Worm (Caenorhabditis elegans) whole organism, L2 larva: ENCODE results near the gene CD4.8.

Experiments
- C34F6.9 ChIP-seq: fragments of 150-350 bp; optimal IDR thresholded peaks from 2 replicates; lab custom pipeline; 2014; ENCODE audit warnings: missing biosample characterization, missing genetic modification characterization
- F13H6.1 ChIP-seq: sonication (generic microtip); optimal IDR thresholded peaks from 2 replicates; lab custom pipeline; 2016; ENCODE audit warnings: missing genetic modification characterization, missing compliant biosample characterization
- R02D3.7 ChIP-seq: fragments of 150-350 bp; optimal IDR thresholded peaks from 2 replicates; lab custom pipeline; 2014; ENCODE audit warnings: missing biosample characterization, missing genetic modification characterization
- Y55F3AM.14 ChIP-seq: fragments of 200-800 bp; sonication (Bioruptor generic); optimal IDR thresholded peaks from 2 replicates; lab custom pipeline; 2018; ENCODE audit warnings: mild to moderate bottlenecking, missing genetic modification characterization, missing compliant biosample characterization
- ZK546.5 ChIP-seq: sonication (generic microtip); optimal IDR thresholded peaks from 2 replicates; lab custom pipeline; 2017; ENCODE audit warnings: missing biosample characterization, missing genetic modification characterization
- alr-1 ChIP-seq: fragments of 150-350 bp; optimal IDR thresholded peaks from 2 replicates; lab custom pipeline; 2014; ENCODE audit warnings: missing biosample characterization, missing genetic modification characterization
- aly-2 ChIP-seq: fragments of 150-350 bp; optimal IDR thresholded peaks from 2 replicates; lab custom pipeline; 2014; ENCODE audit warnings: missing biosample characterization, missing genetic modification characterization
- ama-1 ChIP-seq: fragments of 150-350 bp; optimal IDR thresholded peaks from 2 replicates; lab custom pipeline; 2018; ENCODE audit warnings: inconsistent platforms
- blmp-1 ChIP-seq: sonication (generic microtip); optimal IDR thresholded peaks from 2 replicates; lab custom pipeline; 2017; ENCODE audit warnings: missing genetic modification characterization, mild to moderate bottlenecking, missing compliant biosample characterization, antibody characterized with exemption, moderate library complexity; ENCODE audit not compliant: insufficient read depth
- ceh-16 ChIP-seq: fragments of 150-350 bp; optimal IDR thresholded peaks from 2 replicates; lab custom pipeline; 2014; ENCODE audit warnings: missing biosample characterization, missing genetic modification characterization
- ceh-82 ChIP-seq: fragments of 150-350 bp; optimal IDR thresholded peaks from 2 replicates; lab custom pipeline; 2014; ENCODE audit warnings: missing biosample characterization, missing genetic modification characterization
- crh-2 ChIP-seq: sonication (generic microtip); optimal IDR thresholded peaks from 2 replicates; lab custom pipeline; 2017; ENCODE audit warnings: missing biosample characterization, missing genetic modification characterization
- dmd-4 ChIP-seq: sonication (generic microtip); optimal IDR thresholded peaks from 2 replicates; lab custom pipeline; 2017; ENCODE audit warnings: missing biosample characterization, missing genetic modification characterization
- egl-27 ChIP-seq: sonication (generic microtip); optimal IDR thresholded peaks from 3 replicates; lab custom pipeline; 2017; ENCODE audit warnings: missing biosample characterization, missing genetic modification reagents, missing genetic modification characterization
- elt-1 ChIP-seq: fragments of 150-350 bp; optimal IDR thresholded peaks from 2 replicates; lab custom pipeline; 2014; ENCODE audit warnings: missing biosample characterization, missing genetic modification characterization
- elt-3 ChIP-seq: sonication (generic microtip); optimal IDR thresholded peaks from 2 replicates; lab custom pipeline; 2017; ENCODE audit warnings: missing biosample characterization, missing genetic modification characterization
- fos-1 ChIP-seq: fragments of 150-350 bp; optimal IDR thresholded peaks from 2 replicates; lab custom pipeline; 2014; ENCODE audit warnings: missing biosample characterization, missing genetic modification characterization
- gmeb-1 ChIP-seq: fragments of 150-350 bp; optimal IDR thresholded peaks from 2 replicates; lab custom pipeline; 2014; ENCODE audit warnings: missing biosample characterization, missing genetic modification characterization
- lin-11 ChIP-seq: fragments of 150-350 bp; sonication (generic microtip); optimal IDR thresholded peaks from 2 replicates; lab custom pipeline; 2014; ENCODE audit warnings: missing biosample characterization, missing genetic modification characterization, inconsistent platforms, mixed read lengths
- lin-13 ChIP-seq: fragments of 150-350 bp; optimal IDR thresholded peaks from 2 replicates; lab custom pipeline; 2014; ENCODE audit warnings: missing biosample characterization, missing genetic modification reagents, missing genetic modification characterization
- lin-39 ChIP-seq: fragments of 150-350 bp; optimal IDR thresholded peaks from 2 replicates; lab custom pipeline; 2014; ENCODE audit warnings: missing biosample characterization, missing genetic modification reagents, missing genetic modification characterization
- lsy-2 ChIP-seq, 2 experiments: fragments of 150-350 bp in 1 of 2; sonication (generic microtip) in 1 of 2; optimal IDR thresholded peaks; 2 replicates each; lab custom pipeline; 2014 to 2017; ENCODE audit warnings: missing biosample characterization in 2 of 2, missing genetic modification characterization in 2 of 2
- mab-5 ChIP-seq: fragments of 150-350 bp; optimal IDR thresholded peaks from 2 replicates; lab custom pipeline; 2014; ENCODE audit warnings: missing biosample characterization, missing genetic modification characterization
- mbf-1 ChIP-seq: sonication (generic microtip); optimal IDR thresholded peaks from 2 replicates; lab custom pipeline; 2017; ENCODE audit warnings: missing biosample characterization, missing genetic modification characterization
- mdl-1 ChIP-seq, 2 experiments: fragments of 150-350 bp in 1 of 2; sonication (generic microtip) in 1 of 2; optimal IDR thresholded peaks; 2 replicates each; lab custom pipeline; 2017; ENCODE audit warnings: missing biosample characterization in 2 of 2, missing genetic modification characterization in 2 of 2
- nhr-10 ChIP-seq: sonication (generic microtip); optimal IDR thresholded peaks from 2 replicates; lab custom pipeline; 2017; ENCODE audit warnings: missing biosample characterization, missing genetic modification characterization
- nhr-11 ChIP-seq: fragments of 150-350 bp; optimal IDR thresholded peaks from 2 replicates; lab custom pipeline; 2014; ENCODE audit warnings: missing biosample characterization, missing genetic modification characterization
- nhr-12 ChIP-seq: fragments of 150-350 bp; optimal IDR thresholded peaks from 2 replicates; lab custom pipeline; 2014; ENCODE audit warnings: missing biosample characterization, missing genetic modification characterization
- nhr-129 ChIP-seq: fragments of 150-350 bp; optimal IDR thresholded peaks from 2 replicates; lab custom pipeline; 2014; ENCODE audit warnings: missing biosample characterization, missing genetic modification characterization
- nhr-21 ChIP-seq: fragments of 150-350 bp; optimal IDR thresholded peaks from 2 replicates; lab custom pipeline; 2014; ENCODE audit warnings: missing biosample characterization, missing genetic modification characterization
- nhr-23 ChIP-seq: fragments of 150-350 bp; optimal IDR thresholded peaks from 2 replicates; lab custom pipeline; 2014; ENCODE audit warnings: missing biosample characterization, missing genetic modification reagents, missing genetic modification characterization
- nhr-237 ChIP-seq: fragments of 150-350 bp; optimal IDR thresholded peaks from 2 replicates; lab custom pipeline; 2014; ENCODE audit warnings: missing biosample characterization, missing genetic modification characterization
- nhr-25 ChIP-seq: fragments of 150-350 bp; sonication (generic microtip); optimal IDR thresholded peaks from 3 replicates; lab custom pipeline; 2014; ENCODE audit warnings: missing biosample characterization, missing genetic modification characterization
- nhr-6 ChIP-seq: fragments of 150-350 bp; optimal IDR thresholded peaks from 2 replicates; lab custom pipeline; 2014; ENCODE audit warnings: missing biosample characterization, missing genetic modification characterization
- nhr-77 ChIP-seq: fragments of 150-350 bp; optimal IDR thresholded peaks from 2 replicates; lab custom pipeline; 2014; ENCODE audit warnings: missing biosample characterization, missing genetic modification characterization
- peb-1 ChIP-seq: fragments of 150-350 bp; optimal IDR thresholded peaks from 2 replicates; lab custom pipeline; 2014; ENCODE audit warnings: missing biosample characterization, missing genetic modification characterization
- sem-4 ChIP-seq: fragments of 150-350 bp; optimal IDR thresholded peaks from 2 replicates; lab custom pipeline; 2014; ENCODE audit warnings: missing biosample characterization, missing genetic modification reagents, missing genetic modification characterization
- skn-1 ChIP-seq: sonication (generic microtip); optimal IDR thresholded peaks from 2 replicates; lab custom pipeline; 2017; ENCODE audit warnings: missing biosample characterization, missing genetic modification characterization
- sma-3 ChIP-seq: sonication (generic microtip); optimal IDR thresholded peaks from 2 replicates; lab custom pipeline; 2016; ENCODE audit warnings: missing genetic modification reagents, missing genetic modification characterization, missing compliant biosample characterization
- sma-9 ChIP-seq, 2 experiments: fragments of 150-350 bp in 1 of 2; sonication (generic microtip) in 1 of 2; optimal IDR thresholded peaks; 2 replicates each; lab custom pipeline; 2014 to 2016; ENCODE audit warnings: missing genetic modification characterization in 2 of 2, mild to moderate bottlenecking in 1 of 2, missing biosample characterization in 1 of 2, missing compliant biosample characterization in 1 of 2, missing genetic modification reagents in 1 of 2, moderate library complexity in 1 of 2
- snpc-4 ChIP-seq: fragments of 150-350 bp; optimal IDR thresholded peaks from 2 replicates; lab custom pipeline; 2014; ENCODE audit warnings: missing biosample characterization, missing genetic modification characterization
- unc-39 ChIP-seq: fragments of 150-350 bp; optimal IDR thresholded peaks from 2 replicates; lab custom pipeline; 2014; ENCODE audit warnings: missing biosample characterization, missing genetic modification characterization
- unc-55 ChIP-seq: fragments of 150-350 bp; sonication (generic microtip); optimal IDR thresholded peaks from 3 replicates; lab custom pipeline; 2014; ENCODE audit warnings: missing biosample characterization, missing genetic modification reagents, missing genetic modification characterization
- unc-62 ChIP-seq: fragments of 150-350 bp; optimal IDR thresholded peaks from 2 replicates; lab custom pipeline; 2014; ENCODE audit warnings: missing biosample characterization, missing genetic modification reagents, missing genetic modification characterization
- zag-1 ChIP-seq: fragments of 150-350 bp; optimal IDR thresholded peaks from 2 replicates; lab custom pipeline; 2014; ENCODE audit warnings: missing biosample characterization, missing genetic modification characterization
- ztf-1 ChIP-seq: fragments of 200-800 bp; sonication (Bioruptor generic); conservative IDR thresholded peaks from 2 replicates; pipeline ENCODE4 v1.3.6; 2022; ENCODE audit warnings: missing genetic modification characterization, missing compliant biosample characterization
- ztf-11 ChIP-seq: sonication (generic microtip); optimal IDR thresholded peaks from 2 replicates; lab custom pipeline; 2017; ENCODE audit warnings: missing biosample characterization, missing genetic modification characterization
- ztf-4 ChIP-seq: fragments of 150-350 bp; optimal IDR thresholded peaks from 2 replicates; lab custom pipeline; 2014; ENCODE audit warnings: missing biosample characterization, missing genetic modification characterization

Gene CD4.8

DNA sequence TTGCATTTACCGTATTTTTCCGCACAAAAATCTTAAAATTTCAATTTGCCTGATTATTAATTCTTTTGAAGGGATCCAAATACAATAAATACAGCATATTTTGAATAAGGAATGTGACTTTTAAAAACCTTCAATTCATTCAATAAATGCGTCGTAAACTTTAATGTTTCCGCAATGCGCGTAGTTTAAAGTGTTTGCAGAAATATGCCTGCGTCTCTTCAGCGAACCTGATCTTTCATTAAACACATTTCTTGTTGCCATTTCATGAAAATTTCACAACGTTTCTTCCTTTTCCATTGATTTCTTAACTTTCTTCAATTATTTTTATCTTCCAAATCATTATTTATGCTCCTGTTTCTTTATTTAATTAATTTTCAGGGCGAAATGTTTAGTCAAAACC lies 8.8 kb downstream of the CD4.8 start, which contains the start of gene vps-37:
Gene vps-37 (plus strand): TSS at position 378 of the 400 bp plus-strand sequence.
- peak; percentile 70 for TF ChIP-seq mab-5 (tag; lab: Kevin White, UChicago)
- no peak for TF ChIP-seq mbf-1 (tag; lab: Kevin White, UChicago)
- peak; percentile 91 for TF ChIP-seq unc-55
- peak; percentile 81 to 94 for TF ChIP-seq lsy-2 (tag; optimal IDR thresholded peaks at IDR 0.05; lab: Kevin White, UChicago)
- peak; percentile 69 for TF ChIP-seq zag-1 (tag; lab: Kevin White, UChicago)
- peak; percentile 84 for TF ChIP-seq sma-9 (GFP tag; optimal IDR thresholded peaks at IDR 0.05; lab: Kevin White, UChicago)
- TF ChIP-seq sma-9 (tag; optimal IDR thresholded peaks at IDR 0.05; lab: Kevin White, UChicago) = no peak
- no peak for TF ChIP-seq unc-39 (tag; lab: Kevin White, UChicago)
- TF ChIP-seq ama-1 = no peak
- no peak for TF ChIP-seq ztf-11 (tag; lab: Kevin White, UChicago)
- TF ChIP-seq dmd-4 = no peak
- TF ChIP-seq nhr-21 (tag; lab: Kevin White, UChicago) = peak; percentile 78
- peak; percentile 17 for TF ChIP-seq blmp-1
- TF ChIP-seq alr-1 = no peak
- no peak for TF ChIP-seq nhr-12
- TF ChIP-seq nhr-25 = peak; percentile 80
- TF ChIP-seq C34F6.9 = peak; percentile 86
- TF ChIP-seq egl-27 (tag; lab: Kevin White, UChicago) = peak; percentile 46
- TF ChIP-seq skn-1 (tag; lab: Kevin White, UChicago) = no peak
- TF ChIP-seq lin-39 = no peak
- TF ChIP-seq crh-2 (tag; lab: Kevin White, UChicago) = peak; percentile 88
- peak; percentile 81 for TF ChIP-seq snpc-4 (tag; lab: Kevin White, UChicago)
- no peak for TF ChIP-seq aly-2 (tag; lab: Kevin White, UChicago)
- TF ChIP-seq fos-1 (tag; lab: Kevin White, UChicago) = peak; percentile 60
- no peak for TF ChIP-seq ceh-82
- TF ChIP-seq lin-13 (GFP tag; lab: Kevin White, UChicago) = peak; percentile 90
- peak; percentile 80 for TF ChIP-seq nhr-129 (tag; lab: Kevin White, UChicago)
- peak; percentile 57 for TF ChIP-seq ztf-4 (tag; lab: Kevin White, UChicago)
- TF ChIP-seq ztf-1 = no peak
- TF ChIP-seq nhr-6 (tag; lab: Kevin White, UChicago) = peak; percentile 82
- no peak for TF ChIP-seq unc-62 (GFP tag; lab: Kevin White, UChicago)
- no peak for TF ChIP-seq nhr-11 (tag; lab: Kevin White, UChicago)
- no peak for TF ChIP-seq nhr-237 (tag; lab: Kevin White, UChicago)
- no peak for TF ChIP-seq lin-11 (tag; lab: Kevin White, UChicago)
- no peak for TF ChIP-seq elt-3 (tag; lab: Kevin White, UChicago)
- no peak for TF ChIP-seq mdl-1 (tag; optimal IDR thresholded peaks at IDR 0.05; lab: Kevin White, UChicago)
- TF ChIP-seq elt-1 (tag; lab: Kevin White, UChicago) = no peak
- no peak for TF ChIP-seq nhr-23 (tag; lab: Kevin White, UChicago)
- peak; percentile 86 for TF ChIP-seq gmeb-1 (tag; lab: Kevin White, UChicago)
- TF ChIP-seq R02D3.7 (tag; lab: Kevin White, UChicago) = no peak
- peak; percentile 45 for TF ChIP-seq nhr-77
- no peak for TF ChIP-seq ceh-16 (tag; lab: Kevin White, UChicago)
- no peak for TF ChIP-seq ZK546.5
- peak; percentile 78 for TF ChIP-seq F13H6.1 (tag; lab: Kevin White, UChicago)
- TF ChIP-seq sem-4 (tag; lab: Kevin White, UChicago) = peak; percentile 81
- TF ChIP-seq peb-1 (tag; lab: Kevin White, UChicago) = no peak
- TF ChIP-seq sma-3 (GFP tag; lab: Kevin White, UChicago) = peak; percentile 47
- TF ChIP-seq nhr-10 (tag; lab: Kevin White, UChicago) = no peak
- no peak for TF ChIP-seq Y55F3AM.14 (GFP tag; lab: Kevin White, UChicago)
